Worm (Caenorhabditis elegans) whole organism, L2 larva: Measurements from ENCODE around the gene F16F9.4.

Experiments
- F13H6.1 ChIP-seq: sonication (generic microtip); optimal IDR thresholded peaks from 2 replicates; lab custom pipeline; 2016; ENCODE audit warnings: missing genetic modification characterization, missing compliant biosample characterization
- R02D3.7 ChIP-seq: fragments of 150-350 bp; optimal IDR thresholded peaks from 2 replicates; lab custom pipeline; 2014; ENCODE audit warnings: missing biosample characterization, missing genetic modification characterization
- Y55F3AM.14 ChIP-seq: fragments of 200-800 bp; sonication (Bioruptor generic); optimal IDR thresholded peaks from 2 replicates; lab custom pipeline; 2018; ENCODE audit warnings: mild to moderate bottlenecking, missing genetic modification characterization, missing compliant biosample characterization
- ZK546.5 ChIP-seq: sonication (generic microtip); optimal IDR thresholded peaks from 2 replicates; lab custom pipeline; 2017; ENCODE audit warnings: missing biosample characterization, missing genetic modification characterization
- alr-1 ChIP-seq: fragments of 150-350 bp; optimal IDR thresholded peaks from 2 replicates; lab custom pipeline; 2014; ENCODE audit warnings: missing biosample characterization, missing genetic modification characterization
- blmp-1 ChIP-seq: sonication (generic microtip); optimal IDR thresholded peaks from 2 replicates; lab custom pipeline; 2017; ENCODE audit warnings: missing genetic modification characterization, mild to moderate bottlenecking, missing compliant biosample characterization, antibody characterized with exemption, moderate library complexity; ENCODE audit not compliant: insufficient read depth
- ceh-16 ChIP-seq: fragments of 150-350 bp; optimal IDR thresholded peaks from 2 replicates; lab custom pipeline; 2014; ENCODE audit warnings: missing biosample characterization, missing genetic modification characterization
- ceh-82 ChIP-seq: fragments of 150-350 bp; optimal IDR thresholded peaks from 2 replicates; lab custom pipeline; 2014; ENCODE audit warnings: missing biosample characterization, missing genetic modification characterization
- dmd-4 ChIP-seq: sonication (generic microtip); optimal IDR thresholded peaks from 2 replicates; lab custom pipeline; 2017; ENCODE audit warnings: missing biosample characterization, missing genetic modification characterization
- egl-27 ChIP-seq: sonication (generic microtip); optimal IDR thresholded peaks from 3 replicates; lab custom pipeline; 2017; ENCODE audit warnings: missing biosample characterization, missing genetic modification reagents, missing genetic modification characterization
- elt-1 ChIP-seq: fragments of 150-350 bp; optimal IDR thresholded peaks from 2 replicates; lab custom pipeline; 2014; ENCODE audit warnings: missing biosample characterization, missing genetic modification characterization
- elt-3 ChIP-seq: sonication (generic microtip); optimal IDR thresholded peaks from 2 replicates; lab custom pipeline; 2017; ENCODE audit warnings: missing biosample characterization, missing genetic modification characterization
- fos-1 ChIP-seq: fragments of 150-350 bp; optimal IDR thresholded peaks from 2 replicates; lab custom pipeline; 2014; ENCODE audit warnings: missing biosample characterization, missing genetic modification characterization
- gmeb-1 ChIP-seq: fragments of 150-350 bp; optimal IDR thresholded peaks from 2 replicates; lab custom pipeline; 2014; ENCODE audit warnings: missing biosample characterization, missing genetic modification characterization
- lin-39 ChIP-seq: fragments of 150-350 bp; optimal IDR thresholded peaks from 2 replicates; lab custom pipeline; 2014; ENCODE audit warnings: missing biosample characterization, missing genetic modification reagents, missing genetic modification characterization
- mbf-1 ChIP-seq: sonication (generic microtip); optimal IDR thresholded peaks from 2 replicates; lab custom pipeline; 2017; ENCODE audit warnings: missing biosample characterization, missing genetic modification characterization
- nhr-10 ChIP-seq: sonication (generic microtip); optimal IDR thresholded peaks from 2 replicates; lab custom pipeline; 2017; ENCODE audit warnings: missing biosample characterization, missing genetic modification characterization
- nhr-11 ChIP-seq: fragments of 150-350 bp; optimal IDR thresholded peaks from 2 replicates; lab custom pipeline; 2014; ENCODE audit warnings: missing biosample characterization, missing genetic modification characterization
- nhr-129 ChIP-seq: fragments of 150-350 bp; optimal IDR thresholded peaks from 2 replicates; lab custom pipeline; 2014; ENCODE audit warnings: missing biosample characterization, missing genetic modification characterization
- nhr-237 ChIP-seq: fragments of 150-350 bp; optimal IDR thresholded peaks from 2 replicates; lab custom pipeline; 2014; ENCODE audit warnings: missing biosample characterization, missing genetic modification characterization
- nhr-25 ChIP-seq: fragments of 150-350 bp; sonication (generic microtip); optimal IDR thresholded peaks from 3 replicates; lab custom pipeline; 2014; ENCODE audit warnings: missing biosample characterization, missing genetic modification characterization
- nhr-6 ChIP-seq: fragments of 150-350 bp; optimal IDR thresholded peaks from 2 replicates; lab custom pipeline; 2014; ENCODE audit warnings: missing biosample characterization, missing genetic modification characterization
- peb-1 ChIP-seq: fragments of 150-350 bp; optimal IDR thresholded peaks from 2 replicates; lab custom pipeline; 2014; ENCODE audit warnings: missing biosample characterization, missing genetic modification characterization
- sem-4 ChIP-seq: fragments of 150-350 bp; optimal IDR thresholded peaks from 2 replicates; lab custom pipeline; 2014; ENCODE audit warnings: missing biosample characterization, missing genetic modification reagents, missing genetic modification characterization
- skn-1 ChIP-seq: sonication (generic microtip); optimal IDR thresholded peaks from 2 replicates; lab custom pipeline; 2017; ENCODE audit warnings: missing biosample characterization, missing genetic modification characterization
- sma-3 ChIP-seq: sonication (generic microtip); optimal IDR thresholded peaks from 2 replicates; lab custom pipeline; 2016; ENCODE audit warnings: missing genetic modification reagents, missing genetic modification characterization, missing compliant biosample characterization
- sma-9 ChIP-seq, 2 experiments: fragments of 150-350 bp in 1 of 2; sonication (generic microtip) in 1 of 2; optimal IDR thresholded peaks; 2 replicates each; lab custom pipeline; 2014 to 2016; ENCODE audit warnings: missing genetic modification characterization in 2 of 2, mild to moderate bottlenecking in 1 of 2, missing biosample characterization in 1 of 2, missing compliant biosample characterization in 1 of 2, missing genetic modification reagents in 1 of 2, moderate library complexity in 1 of 2
- snpc-4 ChIP-seq: fragments of 150-350 bp; optimal IDR thresholded peaks from 2 replicates; lab custom pipeline; 2014; ENCODE audit warnings: missing biosample characterization, missing genetic modification characterization
- unc-39 ChIP-seq: fragments of 150-350 bp; optimal IDR thresholded peaks from 2 replicates; lab custom pipeline; 2014; ENCODE audit warnings: missing biosample characterization, missing genetic modification characterization
- unc-55 ChIP-seq: fragments of 150-350 bp; sonication (generic microtip); optimal IDR thresholded peaks from 3 replicates; lab custom pipeline; 2014; ENCODE audit warnings: missing biosample characterization, missing genetic modification reagents, missing genetic modification characterization
- unc-62 ChIP-seq: fragments of 150-350 bp; optimal IDR thresholded peaks from 2 replicates; lab custom pipeline; 2014; ENCODE audit warnings: missing biosample characterization, missing genetic modification reagents, missing genetic modification characterization
- ztf-11 ChIP-seq: sonication (generic microtip); optimal IDR thresholded peaks from 2 replicates; lab custom pipeline; 2017; ENCODE audit warnings: missing biosample characterization, missing genetic modification characterization
- ztf-4 ChIP-seq: fragments of 150-350 bp; optimal IDR thresholded peaks from 2 replicates; lab custom pipeline; 2014; ENCODE audit warnings: missing biosample characterization, missing genetic modification characterization

Gene F16F9.4

DNA sequence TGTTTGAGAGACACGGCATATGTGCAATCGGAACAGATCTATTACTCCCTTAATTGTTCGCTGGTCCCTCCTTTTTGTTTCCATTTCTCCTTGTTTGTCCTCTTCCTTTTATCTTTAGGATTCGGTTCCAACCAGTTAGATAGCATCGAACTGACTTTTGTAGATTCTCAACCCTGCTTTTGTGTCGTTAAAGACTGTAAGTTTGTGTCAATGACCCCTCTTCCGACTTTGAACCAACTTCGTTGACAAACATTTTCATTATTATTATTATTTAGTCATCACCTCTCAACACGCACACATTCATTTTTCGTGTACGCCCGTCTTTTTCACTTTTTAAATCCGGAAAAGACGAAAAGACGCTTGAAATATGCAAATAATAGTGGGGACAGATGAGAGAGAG, 17.1 kb downstream of the F16F9.4 start, which contains the start of gene F16F9.1:
TSS of gene F16F9.1 (plus strand) at position 301 of the 400 bp plus-strand sequence.
- TF ChIP-seq nhr-11 (tag; lab: Kevin White, UChicago) (no peak), nhr-237 (tag; lab: Kevin White, UChicago) (no peak), ztf-11 (tag; lab: Kevin White, UChicago) (no peak), nhr-25 (tag; lab: Kevin White, UChicago) (no peak), snpc-4 (tag; lab: Kevin White, UChicago) (no peak), ZK546.5 (tag; lab: Kevin White, UChicago) (no peak), F13H6.1 (tag; lab: Kevin White, UChicago) (no peak), gmeb-1 (tag; lab: Kevin White, UChicago) (no peak), unc-55 (GFP tag; lab: Kevin White, UChicago) (no peak), lin-39 (tag; lab: Kevin White, UChicago) (no peak), alr-1 (tag; lab: Kevin White, UChicago) (no peak), Y55F3AM.14 (GFP tag; lab: Kevin White, UChicago) (no peak), sma-3 (GFP tag; lab: Kevin White, UChicago) (no peak), nhr-10 (tag; lab: Kevin White, UChicago) (no peak)
- TF ChIP-seq, all 48 proteins: peak for 0

DNA sequence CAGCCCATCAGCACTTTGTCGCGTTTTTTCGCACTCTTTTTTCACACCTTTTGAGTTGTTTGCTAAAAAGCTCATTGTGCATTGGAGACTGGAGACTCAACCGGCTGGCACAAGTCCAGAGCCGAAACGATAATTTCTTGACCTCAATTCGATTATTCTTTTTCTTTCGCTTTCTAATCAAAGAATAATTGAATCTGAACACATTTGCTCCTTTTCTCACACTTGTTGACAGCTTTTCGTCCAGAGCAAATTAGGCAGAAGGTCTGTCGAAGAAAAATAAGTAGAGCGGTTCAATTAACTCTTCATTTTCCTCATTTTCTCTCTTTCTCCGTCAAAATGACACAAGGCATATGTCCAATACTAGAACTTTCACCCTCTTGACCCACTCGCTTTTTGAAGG, 18.2 kb downstream of the F16F9.4 start:
- TF ChIP-seq ZK546.5 (tag; lab: Kevin White, UChicago) (no peak), ceh-16 (tag; lab: Kevin White, UChicago) (no peak), mbf-1 (no peak), lin-39 (tag; lab: Kevin White, UChicago) (no peak), egl-27 (tag; lab: Kevin White, UChicago) (no peak), sma-3 (GFP tag; lab: Kevin White, UChicago) (no peak), ceh-82 (tag; lab: Kevin White, UChicago) (no peak), nhr-25 (tag; lab: Kevin White, UChicago) (no peak), skn-1 (tag; lab: Kevin White, UChicago) (no peak), blmp-1 (tag; lab: Kevin White, UChicago) (no peak), unc-62 (GFP tag; lab: Kevin White, UChicago) (no peak), R02D3.7 (tag; lab: Kevin White, UChicago) (no peak), nhr-10 (tag; lab: Kevin White, UChicago) (no peak), nhr-11 (tag; lab: Kevin White, UChicago) (no peak), sem-4 (tag; lab: Kevin White, UChicago) (no peak), elt-3 (tag; lab: Kevin White, UChicago) (no peak), ztf-4 (tag; lab: Kevin White, UChicago) (no peak), nhr-6 (tag; lab: Kevin White, UChicago) (no peak)

DNA sequence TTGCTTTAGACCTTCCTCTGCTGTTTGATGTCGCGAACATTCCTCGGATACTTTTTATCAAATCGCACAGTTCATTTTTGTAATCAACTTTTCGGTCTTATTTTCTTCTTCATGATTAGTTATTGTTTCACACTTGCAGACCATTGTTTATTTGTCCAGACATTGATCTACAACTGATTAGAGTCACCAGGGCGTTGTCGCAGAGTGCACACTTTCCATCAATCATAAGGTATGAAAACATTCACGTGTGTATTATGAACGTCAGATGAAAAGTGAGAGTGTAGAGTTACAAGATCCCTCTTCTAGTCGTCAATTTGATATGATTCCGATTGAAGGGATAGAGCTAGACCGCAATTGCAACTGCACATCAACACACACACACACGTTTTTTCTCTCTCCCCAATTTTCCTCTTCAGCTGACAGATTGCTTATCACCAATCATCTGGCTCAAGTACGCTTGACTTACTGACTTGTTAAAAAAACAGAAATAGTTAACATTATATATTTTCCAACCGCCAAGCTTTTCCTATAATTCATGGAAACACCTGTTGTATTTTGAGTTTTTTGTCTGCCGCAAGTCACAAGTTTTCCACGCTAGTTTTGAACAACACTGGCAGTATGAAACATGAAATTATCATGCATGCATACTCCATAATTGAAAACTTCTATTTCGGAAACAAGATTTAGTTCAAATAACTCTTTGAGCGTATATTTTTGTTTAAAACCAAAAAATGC, 23.0 kb downstream of the F16F9.4 start:
- TF ChIP-seq nhr-129 (tag; lab: Kevin White, UChicago) = peak; percentile 32
- no peak for TF ChIP-seq peb-1 (tag; lab: Kevin White, UChicago)
- TF ChIP-seq sma-9 (GFP tag; optimal IDR thresholded peaks at IDR 0.05; lab: Kevin White, UChicago) = peak; percentile 51
- TF ChIP-seq sma-9 (tag; optimal IDR thresholded peaks at IDR 0.05; lab: Kevin White, UChicago) = no peak
- peak; percentile 20 for TF ChIP-seq F13H6.1 (tag; lab: Kevin White, UChicago)

DNA sequence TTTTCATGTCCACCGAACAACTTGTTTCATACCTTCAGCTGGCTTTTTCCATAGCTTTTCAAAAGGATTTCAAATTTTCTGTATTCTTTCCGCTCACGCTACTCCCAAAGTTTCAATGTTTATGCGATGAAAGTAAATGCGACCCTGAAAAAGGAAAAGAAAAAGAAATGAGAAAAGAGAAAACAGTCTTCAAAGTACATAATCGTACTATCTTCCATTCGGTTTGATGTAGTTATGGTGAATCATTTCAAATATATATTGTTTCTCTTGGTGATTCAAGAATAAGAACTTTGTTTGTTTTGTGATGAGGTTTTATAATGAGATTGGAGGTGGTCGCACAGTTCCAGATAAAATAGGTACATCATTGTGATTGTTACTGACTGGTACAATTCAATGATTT, 24.4 kb downstream of the F16F9.4 start:
- TF ChIP-seq blmp-1 (tag; lab: Kevin White, UChicago) (peak; percentile 37), sem-4 (tag; lab: Kevin White, UChicago) (no peak)

DNA sequence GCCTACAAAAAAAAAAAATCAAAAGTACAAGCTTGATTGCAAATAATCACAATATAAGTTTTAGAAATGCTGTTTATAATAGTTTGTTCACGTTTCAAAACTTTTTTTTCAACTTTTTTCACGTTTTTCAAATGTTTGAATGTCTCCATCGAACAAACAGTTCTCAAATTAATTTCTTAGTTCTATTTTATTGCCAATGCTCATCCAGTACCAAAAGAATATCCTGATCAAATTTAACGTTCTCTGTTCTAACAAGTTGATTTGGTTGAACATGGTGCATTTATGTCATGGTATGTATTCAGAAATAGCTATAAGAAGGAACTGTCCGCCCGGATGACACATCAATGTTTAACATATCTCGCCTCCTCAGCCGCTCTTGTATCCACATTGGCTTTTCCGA, 30.8 kb downstream of the F16F9.4 start, which contains the start of gene kin-9:
TSS of gene kin-9 (plus strand) at position 301 of the 400 bp plus-strand sequence.
- no peak for TF ChIP-seq gmeb-1 (tag; lab: Kevin White, UChicago)
- TF ChIP-seq elt-1 (tag; lab: Kevin White, UChicago) = no peak
- no peak for TF ChIP-seq fos-1 (tag; lab: Kevin White, UChicago)
- TF ChIP-seq dmd-4 (tag; lab: Kevin White, UChicago) = no peak
- no peak for TF ChIP-seq unc-39
